Worm (Caenorhabditis elegans): ENCODE data around the gene F47B8.18.

Gene F47B8.18

ce11 chrV:14364586-14365248, 39.5 kb upstream of the F47B8.18 start:
- TF ChIP-seq blmp-1 (tag; optimal IDR thresholded peaks at IDR 0.05) (no peak), F16B12.6 (tag; optimal IDR thresholded peaks at IDR 0.05) (no peak), unc-30 (tag; optimal IDR thresholded peaks at IDR 0.05) (no peak), mab-9 (GFP tag; IDR thresholded peaks at IDR 0.05) (no peak), fkh-4 (tag; optimal IDR thresholded peaks at IDR 0.05; ENCODE audit: borderline replicate concordance) (no peak), unc-98 (GFP tag; IDR thresholded peaks at IDR 0.05) (no peak), pax-3 (tag; optimal IDR thresholded peaks at IDR 0.05) (no peak), sptf-1 (tag; optimal IDR thresholded peaks at IDR 0.05) (no peak), lin-14 (GFP tag; optimal IDR thresholded peaks at IDR 0.05) (no peak), snu-23 (GFP tag; optimal IDR thresholded peaks at IDR 0.05) (no peak), nhr-237 (tag; optimal IDR thresholded peaks at IDR 0.05) (no peak), Y116A8C.19 (tag; optimal IDR thresholded peaks at IDR 0.05; ENCODE audit: borderline replicate concordance) (no peak)

DNA sequence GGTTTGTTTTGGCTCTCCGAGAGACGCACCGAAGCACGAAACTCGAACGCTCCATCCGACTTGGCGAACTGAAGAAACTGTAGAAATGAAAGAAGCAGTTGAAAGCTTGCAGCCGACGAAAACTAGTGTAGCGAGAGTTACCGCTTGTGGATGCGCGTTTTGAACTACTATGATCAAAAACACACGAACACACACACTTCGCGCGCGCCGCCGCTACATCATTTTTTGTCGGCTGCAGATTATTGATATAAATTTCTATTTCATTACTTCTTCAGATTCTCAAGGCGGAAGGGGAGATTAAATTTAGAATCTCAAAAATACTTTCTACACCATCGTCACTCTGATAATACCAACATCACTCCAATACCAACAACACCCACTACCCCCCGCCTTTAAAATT, 36.7 kb upstream of the F47B8.18 start:
- no peak for TF ChIP-seq irx-1 (tag; optimal IDR thresholded peaks at IDR 0.05)

DNA sequence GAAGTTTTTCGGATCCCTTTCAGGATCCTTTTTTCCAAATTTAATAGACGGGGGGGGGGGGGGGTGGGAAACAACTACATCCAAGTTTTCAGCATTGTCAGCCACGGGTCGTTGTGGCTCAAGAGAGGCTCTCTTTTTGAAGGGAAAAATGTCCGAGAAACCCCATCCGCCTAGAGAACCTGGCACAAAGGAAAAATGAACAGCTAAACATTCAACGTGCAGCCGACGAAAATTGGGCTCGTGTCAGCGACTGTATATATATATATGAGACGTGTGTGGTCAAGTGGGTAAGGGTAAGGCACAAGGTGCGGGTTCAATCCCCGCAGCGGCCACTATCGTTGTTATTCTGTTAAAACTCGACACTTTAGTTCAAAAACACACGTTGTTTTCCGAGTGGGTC, 33.3 kb upstream of the F47B8.18 start, which contains the start of gene Y49A3A.4:
Y49A3A.4 (minus strand) TSS at position 314 of the 400 bp plus-strand sequence.
- TF ChIP-seq rnt-1 (tag; optimal IDR thresholded peaks at IDR 0.05) (peak; percentile 29), ceh-8 (GFP tag; optimal IDR thresholded peaks at IDR 0.05) (no peak), skn-1 (tag; optimal IDR thresholded peaks at IDR 0.05) (no peak), nhr-11 (tag; optimal IDR thresholded peaks at IDR 0.05) (no peak), lin-39 (tag; optimal IDR thresholded peaks at IDR 0.05) (no peak), nhr-90 (tag; optimal IDR thresholded peaks at IDR 0.05; ENCODE audit: poor library complexity) (peak; percentile 34), ama-1 (optimal IDR thresholded peaks at IDR 0.05) (no peak), nhr-85 (tag) (peak; percentile 13), lin-14 (GFP tag; optimal IDR thresholded peaks at IDR 0.05) (no peak), F16B12.6 (tag; optimal IDR thresholded peaks at IDR 0.05) (no peak), unc-86 (tag; optimal IDR thresholded peaks at IDR 0.05) (no peak), lin-15B (tag; optimal IDR thresholded peaks at IDR 0.05) (no peak), nhr-12 (tag; optimal IDR thresholded peaks at IDR 0.05) (no peak), grh-1 (GFP tag; IDR thresholded peaks at IDR 0.05) (0 out of 2 replicates have a peak, but pooled peaks have one; percentile 9), tlp-1 (tag; optimal IDR thresholded peaks at IDR 0.05) (no peak), snpc-4 (tag; optimal IDR thresholded peaks at IDR 0.05) (peak; percentile 86), fkh-4 (tag; optimal IDR thresholded peaks at IDR 0.05; ENCODE audit: borderline replicate concordance) (no peak), fkh-10 (GFP tag; optimal IDR thresholded peaks at IDR 0.05) (no peak), nhr-19 (GFP tag; conservative IDR thresholded peaks at IDR 0.05) (peak; percentile 32; the same call in 1 of the 2 replicates), lsy-2 (tag; optimal IDR thresholded peaks at IDR 0.05) (no peak), sox-4 (tag; optimal IDR thresholded peaks at IDR 0.05) (no peak), C16A3.4 (tag; optimal IDR thresholded peaks at IDR 0.05) (no peak), nhr-71 (tag; optimal IDR thresholded peaks at IDR 0.05) (peak; percentile 13), unc-98 (GFP tag; IDR thresholded peaks at IDR 0.05) (no peak), mdl-1 (tag; optimal IDR thresholded peaks at IDR 0.05) (no peak)

DNA sequence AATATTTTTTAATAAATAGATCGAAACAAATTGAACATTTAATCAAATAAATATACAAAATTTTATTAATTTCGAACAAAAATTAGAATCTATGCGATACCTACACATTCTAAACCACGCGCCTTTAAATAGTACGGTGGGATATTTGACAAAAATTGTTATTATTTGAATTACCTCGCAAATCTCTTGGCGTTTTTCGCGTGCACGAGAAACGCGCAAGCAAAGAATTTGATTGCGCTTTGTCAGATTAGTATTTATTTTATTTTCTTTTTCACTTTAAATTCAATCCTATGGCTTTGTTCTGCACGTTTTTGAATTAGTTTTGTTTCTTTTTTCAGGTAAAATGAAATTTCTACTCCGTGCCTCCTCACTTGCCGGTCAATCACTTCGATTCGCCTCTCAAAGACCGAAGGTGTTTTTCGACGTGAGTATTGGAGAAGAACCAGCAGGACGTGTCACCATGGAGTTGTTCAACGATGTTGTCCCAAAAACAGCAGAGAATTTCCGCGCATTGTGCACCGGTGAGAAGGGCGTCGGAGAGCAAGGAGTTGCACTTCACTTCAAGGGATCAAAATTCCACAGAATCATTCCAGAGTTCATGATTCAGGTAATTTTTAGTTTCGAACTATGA, 30.6 kb upstream of the F47B8.18 start, which contains the start of gene cyn-1:
cyn-1 (plus strand) TSS at position 339 of the 631 bp plus-strand sequence.
- TF ChIP-seq nhr-84 (tag; optimal IDR thresholded peaks at IDR 0.05) (no peak), jun-1 (tag; optimal IDR thresholded peaks at IDR 0.05) (peak; percentile 70), lin-15B (tag; optimal IDR thresholded peaks at IDR 0.05) (peak; percentile 80), efl-3 (GFP tag; optimal IDR thresholded peaks at IDR 0.05) (no peak), unc-30 (tag; optimal IDR thresholded peaks at IDR 0.05) (no peak), unc-98 (GFP tag; IDR thresholded peaks at IDR 0.05) (no peak), lsy-2 (tag; optimal IDR thresholded peaks at IDR 0.05) (peak; percentile 92), blmp-1 (tag; optimal IDR thresholded peaks at IDR 0.05) (peak; percentile 75), rnt-1 (tag; optimal IDR thresholded peaks at IDR 0.05) (peak; percentile 89), nhr-11 (tag; optimal IDR thresholded peaks at IDR 0.05) (peak; percentile 52), pax-3 (tag; optimal IDR thresholded peaks at IDR 0.05) (peak; percentile 85), hlh-17 (GFP tag; optimal IDR thresholded peaks at IDR 0.05; ENCODE audit: borderline replicate concordance) (no peak), zip-4 (GFP tag; optimal IDR thresholded peaks at IDR 0.05) (peak; percentile 67), elt-2 (tag; optimal IDR thresholded peaks at IDR 0.05) (peak; percentile 45), snpc-4 (tag; optimal IDR thresholded peaks at IDR 0.05) (peak; percentile 83), efl-1 (optimal IDR thresholded peaks at IDR 0.05) (peak; percentile 90 to 98), efl-1 (GFP tag; optimal IDR thresholded peaks at IDR 0.05 in 1 of 2) (peak; percentile 96 to 100), pag-3 (tag; optimal IDR thresholded peaks at IDR 0.05; ENCODE audit: borderline replicate concordance, insufficient read depth) (no peak), Y116A8C.19 (tag; optimal IDR thresholded peaks at IDR 0.05; ENCODE audit: borderline replicate concordance) (no peak), aly-2 (tag; optimal IDR thresholded peaks at IDR 0.05) (peak; percentile 91), lin-39 (tag; optimal IDR thresholded peaks at IDR 0.05) (peak; percentile 80), nhr-77 (tag; optimal IDR thresholded peaks at IDR 0.05) (peak; percentile 71)
